Worm (Caenorhabditis elegans) whole organism, L1 larva: ENCODE measurements around the gene arv-1.
A peak's percentile ranks its signal among the peaks of the same experiment; 100 is the strongest.

Source experiments
- C34B4.2 ChIP-seq: sonication (generic microtip); optimal IDR thresholded peaks from 2 replicates; lab custom pipeline; 2017; ENCODE audit warnings: mild to moderate bottlenecking, missing genetic modification characterization, missing compliant biosample characterization
- aly-2 ChIP-seq: fragments of 150-350 bp; optimal IDR thresholded peaks from 2 replicates; lab custom pipeline; 2014; ENCODE audit warnings: missing biosample characterization, missing genetic modification characterization
- ama-1 ChIP-seq: fragments of 150-350 bp; optimal IDR thresholded peaks from 2 replicates; lab custom pipeline; 2014
- blmp-1 ChIP-seq: fragments of 150-350 bp; optimal IDR thresholded peaks from 2 replicates; lab custom pipeline; 2014; ENCODE audit warnings: missing biosample characterization, missing genetic modification characterization
- ceh-63 ChIP-seq: fragments of 200-800 bp; sonication (Bioruptor generic); optimal IDR thresholded peaks from 2 replicates; lab custom pipeline; 2018; ENCODE audit warnings: mild to moderate bottlenecking, missing genetic modification characterization, missing compliant biosample characterization
- ceh-88 ChIP-seq: fragments of 200-800 bp; sonication (Bioruptor generic); IDR thresholded peaks from 2 replicates; pipeline ENCODE4 v1.3.6; 2022; ENCODE audit warnings: missing genetic modification characterization, missing compliant biosample characterization
- ceh-90 ChIP-seq: sonication (generic microtip); optimal IDR thresholded peaks from 2 replicates; lab custom pipeline; 2016; ENCODE audit warnings: missing genetic modification characterization, missing compliant biosample characterization
- dsc-1 ChIP-seq: sonication (generic microtip); optimal IDR thresholded peaks from 2 replicates; lab custom pipeline; 2016; ENCODE audit warnings: mild to moderate bottlenecking, missing genetic modification characterization, missing compliant biosample characterization
- efl-1 ChIP-seq, 4 experiments: fragments of 150-350 bp; optimal IDR thresholded peaks in 3 of 4; peaks in 1 of 4; 1 replicate in 1 of 4; 2 replicates in 3 of 4; lab custom pipeline; 2014; ENCODE audit warnings: missing biosample characterization in 2 of 4, missing genetic modification characterization in 2 of 4, missing genetic modification reagents in 2 of 4
- elt-2 ChIP-seq: sonication (generic microtip); optimal IDR thresholded peaks from 2 replicates; lab custom pipeline; 2016; ENCODE audit warnings: missing genetic modification characterization, mild to moderate bottlenecking, inconsistent platforms, missing compliant biosample characterization, missing genetic modification reagents
- fkh-10 ChIP-seq: sonication (generic microtip); optimal IDR thresholded peaks from 2 replicates; lab custom pipeline; 2017; ENCODE audit warnings: missing biosample characterization, missing genetic modification reagents, missing genetic modification characterization
- fkh-8 ChIP-seq: sonication (generic microtip); optimal IDR thresholded peaks from 2 replicates; lab custom pipeline; 2016; ENCODE audit warnings: mild to moderate bottlenecking, missing genetic modification characterization, missing compliant biosample characterization
- fos-1 ChIP-seq: fragments of 150-350 bp; optimal IDR thresholded peaks from 2 replicates; lab custom pipeline; 2014; ENCODE audit warnings: missing biosample characterization, missing genetic modification characterization
- hlh-17 ChIP-seq: fragments of 200-800 bp; sonication (Bioruptor generic); optimal IDR thresholded peaks from 2 replicates; lab custom pipeline; 2018; ENCODE audit warnings: missing genetic modification characterization, mild to moderate bottlenecking, missing compliant biosample characterization, moderate library complexity, borderline replicate concordance
- hpl-2 ChIP-seq: fragments of 150-350 bp; optimal IDR thresholded peaks from 2 replicates; lab custom pipeline; 2014; ENCODE audit warnings: missing biosample characterization, missing genetic modification reagents, missing genetic modification characterization
- isw-1 ChIP-seq: fragments of 200-800 bp; sonication (Bioruptor generic); IDR thresholded peaks from 2 replicates; pipeline ENCODE4 v1.3.6; 2022; ENCODE audit warnings: missing genetic modification characterization, missing compliant biosample characterization
- lin-14 ChIP-seq: fragments of 200-800 bp; sonication (Bioruptor generic); optimal IDR thresholded peaks from 2 replicates; lab custom pipeline; 2018; ENCODE audit warnings: mild to moderate bottlenecking, missing genetic modification characterization, moderate library complexity, missing compliant biosample characterization
- lin-39 ChIP-seq: fragments of 150-350 bp; optimal IDR thresholded peaks from 2 replicates; lab custom pipeline; 2014; ENCODE audit warnings: missing biosample characterization, missing genetic modification reagents, missing genetic modification characterization
- lir-3 ChIP-seq: sonication (generic microtip); optimal IDR thresholded peaks from 2 replicates; lab custom pipeline; 2016; ENCODE audit warnings: mild to moderate bottlenecking, missing genetic modification characterization, moderate library complexity, missing compliant biosample characterization; ENCODE audit not compliant: poor library complexity
- lsy-2 ChIP-seq, 2 experiments: fragments of 150-350 bp; optimal IDR thresholded peaks; 2 replicates each; lab custom pipeline; 2014; ENCODE audit warnings: missing biosample characterization in 2 of 2, missing genetic modification characterization in 2 of 2
- mdl-1 ChIP-seq, 2 experiments: fragments of 150-350 bp; optimal IDR thresholded peaks; 2 replicates each; lab custom pipeline; 2014 to 2017; ENCODE audit warnings: missing biosample characterization in 2 of 2, missing genetic modification characterization in 2 of 2, inconsistent platforms in 1 of 2
- mef-2 ChIP-seq: fragments of 150-350 bp; optimal IDR thresholded peaks from 2 replicates; lab custom pipeline; 2014; ENCODE audit warnings: missing biosample characterization, missing genetic modification characterization
- nhr-11 ChIP-seq: fragments of 150-350 bp; optimal IDR thresholded peaks from 2 replicates; lab custom pipeline; 2014; ENCODE audit warnings: missing biosample characterization, missing genetic modification characterization
- nhr-20 ChIP-seq: sonication (generic microtip); optimal IDR thresholded peaks from 2 replicates; lab custom pipeline; 2016; ENCODE audit warnings: mild to moderate bottlenecking, missing genetic modification characterization, missing compliant biosample characterization
- nhr-71 ChIP-seq: sonication (generic microtip); optimal IDR thresholded peaks from 2 replicates; lab custom pipeline; 2016; ENCODE audit warnings: mild to moderate bottlenecking, missing genetic modification characterization, moderate library complexity, missing compliant biosample characterization
- nhr-76 ChIP-seq: sonication (generic microtip); optimal IDR thresholded peaks from 2 replicates; lab custom pipeline; 2017; ENCODE audit warnings: missing biosample characterization, missing genetic modification characterization
- nhr-85 ChIP-seq: sonication (generic microtip); peaks from one replicate; lab custom pipeline; 2016; ENCODE audit warnings: missing genetic modification characterization, inconsistent platforms, missing compliant biosample characterization
- pag-3 ChIP-seq: sonication (generic microtip); optimal IDR thresholded peaks from 2 replicates; lab custom pipeline; 2017; ENCODE audit warnings: missing genetic modification characterization, mild to moderate bottlenecking, missing compliant biosample characterization, antibody characterized with exemption, borderline replicate concordance; ENCODE audit not compliant: insufficient read depth
- snu-23 ChIP-seq: sonication (generic microtip); optimal IDR thresholded peaks from 2 replicates; lab custom pipeline; 2016; ENCODE audit warnings: missing genetic modification characterization, missing compliant biosample characterization
- swsn-7 ChIP-seq: sonication (generic microtip); optimal IDR thresholded peaks from 2 replicates; lab custom pipeline; 2016; ENCODE audit warnings: missing genetic modification characterization, missing compliant biosample characterization
- unc-30 ChIP-seq: sonication (generic microtip); optimal IDR thresholded peaks from 2 replicates; lab custom pipeline; 2017; ENCODE audit warnings: missing biosample characterization, missing genetic modification characterization
- unc-62 ChIP-seq: fragments of 150-350 bp; optimal IDR thresholded peaks from 2 replicates; lab custom pipeline; 2014; ENCODE audit warnings: missing biosample characterization, missing genetic modification reagents, missing genetic modification characterization
- unc-86 ChIP-seq: sonication (generic microtip); optimal IDR thresholded peaks from 2 replicates; lab custom pipeline; 2016; ENCODE audit warnings: missing genetic modification characterization, missing compliant biosample characterization
- unc-98 ChIP-seq: fragments of 200-800 bp; sonication (Bioruptor generic); IDR thresholded peaks from 2 replicates; pipeline ENCODE4 v1.3.6; 2022; ENCODE audit warnings: missing genetic modification characterization, missing compliant biosample characterization
- xbp-1 ChIP-seq: sonication (generic microtip); optimal IDR thresholded peaks from 2 replicates; lab custom pipeline; 2016; ENCODE audit warnings: missing genetic modification characterization, missing compliant biosample characterization
- ztf-11 ChIP-seq, 2 experiments: sonication (generic microtip); optimal IDR thresholded peaks; 2 replicates each; lab custom pipeline; 2016 to 2017; ENCODE audit warnings: missing genetic modification characterization in 2 of 2, missing biosample characterization in 1 of 2, missing compliant biosample characterization in 1 of 2
- ztf-4 ChIP-seq: fragments of 150-350 bp; optimal IDR thresholded peaks from 2 replicates; lab custom pipeline; 2014; ENCODE audit warnings: missing biosample characterization, missing genetic modification characterization

Gene arv-1

DNA sequence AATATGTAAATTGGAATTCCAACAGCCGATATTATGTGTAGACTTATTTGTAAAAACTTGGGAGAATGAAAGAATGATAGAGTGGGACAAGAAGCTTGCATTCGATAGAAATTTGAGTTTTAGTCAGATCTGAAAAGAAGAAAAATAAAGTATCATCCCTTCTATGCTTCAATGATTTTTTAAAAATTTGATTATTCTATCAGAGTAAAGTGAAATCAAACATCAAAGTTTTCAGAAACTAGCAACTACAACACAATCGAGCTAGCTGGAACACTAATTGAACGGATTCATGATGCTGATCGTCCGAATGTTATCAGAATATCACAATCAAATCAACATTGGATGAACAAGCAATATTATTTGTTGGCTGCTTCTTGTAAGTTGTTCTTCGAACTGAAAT lies 26.4 kb upstream of the arv-1 start, which contains the start of gene srh-135:
Gene srh-135, minus strand, starts transcription at position 101 of the 400 bp plus-strand sequence.
- TF ChIP-seq blmp-1 (tag; lab: Kevin White, UChicago) (no peak), ztf-4 (tag; lab: Kevin White, UChicago) (no peak), ceh-63 (GFP tag; lab: Kevin White, UChicago) (no peak), unc-86 (tag; lab: Kevin White, UChicago) (no peak), swsn-7 (tag; lab: Kevin White, UChicago) (no peak), lir-3 (tag; lab: Kevin White, UChicago) (no peak), fos-1 (tag; lab: Kevin White, UChicago) (no peak), unc-98 (GFP tag; lab: Robert Waterston, UW) (no peak), unc-62 (GFP tag; lab: Kevin White, UChicago) (no peak), ceh-88 (GFP tag; lab: Robert Waterston, UW) (no peak)

DNA sequence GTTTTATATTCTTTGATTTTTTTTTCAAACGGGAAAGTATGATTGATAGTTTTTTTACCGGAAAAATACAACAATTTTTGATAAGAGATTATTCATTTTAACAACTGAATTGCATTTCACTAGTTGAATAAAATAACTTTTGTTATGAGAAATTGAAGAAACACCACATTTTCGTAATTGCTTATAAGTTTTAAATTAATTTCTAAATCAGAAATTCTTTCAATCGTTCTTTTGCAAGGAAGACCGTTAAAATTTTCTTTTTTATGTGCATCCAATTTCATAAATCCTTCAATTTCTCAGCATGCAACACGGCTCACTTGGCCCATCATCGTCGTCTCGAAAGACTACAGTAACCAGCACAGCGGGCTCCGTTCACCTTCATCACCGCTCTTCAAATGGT lies 22.0 kb upstream of the arv-1 start, which contains the start of gene plc-3:
Gene plc-3, plus strand, starts transcription at position 301 of the 400 bp plus-strand sequence.
- TF ChIP-seq lir-3 (tag; lab: Kevin White, UChicago) (no peak), blmp-1 (tag; lab: Kevin White, UChicago) (no peak), efl-1 (optimal IDR thresholded peaks at IDR 0.05; lab: Kevin White, UChicago) (no peak), efl-1 (GFP tag; optimal IDR thresholded peaks at IDR 0.05 in 1 of 2; lab: Kevin White, UChicago) (peak in 1 of 2 experiments; percentile 38), ama-1 (lab: Kevin White, UChicago) (no peak), ceh-90 (tag; lab: Kevin White, UChicago) (no peak), C34B4.2 (tag; lab: Kevin White, UChicago) (no peak), ceh-63 (GFP tag; lab: Kevin White, UChicago) (no peak), lin-39 (no peak)

DNA sequence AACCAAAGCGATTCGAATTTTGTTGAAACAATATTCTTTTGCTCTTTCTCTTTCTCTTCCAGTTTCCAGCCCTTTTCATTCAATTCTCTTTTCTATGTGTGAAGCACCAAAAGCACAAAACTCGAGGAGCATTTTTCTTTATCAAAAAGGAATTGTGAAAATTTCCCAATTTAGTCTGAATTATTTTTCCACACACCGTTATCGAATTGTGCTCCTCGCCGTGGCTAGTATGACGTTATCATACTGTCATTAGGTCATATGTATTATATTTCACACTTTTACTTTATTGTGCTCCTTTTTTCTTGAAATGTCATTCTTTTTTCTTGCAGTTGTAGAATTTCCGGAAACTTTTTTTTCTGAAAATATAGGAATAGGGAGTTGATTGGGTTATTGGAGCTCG lies 21.0 kb upstream of the arv-1 start:
- peak; percentile 68 for TF ChIP-seq elt-2
- no peak for TF ChIP-seq aly-2 (tag; lab: Kevin White, UChicago)

DNA sequence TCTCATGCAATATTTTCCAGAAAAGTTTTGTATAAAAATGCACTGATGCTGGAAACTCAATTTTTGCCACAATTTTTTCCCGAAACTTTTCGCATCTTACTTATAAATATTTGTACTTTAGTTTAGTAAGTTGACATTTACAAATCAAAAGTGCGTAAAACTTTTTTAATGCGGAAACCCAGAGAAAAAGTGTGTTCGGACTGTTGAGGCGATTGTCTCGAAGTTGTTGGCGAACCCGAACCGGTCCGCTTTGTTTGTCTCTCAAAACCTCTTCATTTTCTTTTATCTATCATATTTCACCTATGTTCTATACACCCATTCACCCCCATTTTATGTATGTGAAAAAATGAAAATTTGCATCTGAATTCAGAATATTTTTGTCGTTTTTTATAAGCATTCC lies 20.0 kb upstream of the arv-1 start:
- TF ChIP-seq blmp-1 (tag; lab: Kevin White, UChicago) (peak; percentile 26), mdl-1 (tag; optimal IDR thresholded peaks at IDR 0.05; lab: Kevin White, UChicago) (no peak), lin-14 (peak; percentile 66), hpl-2 (GFP tag; lab: Kevin White, UChicago) (no peak), hlh-17 (GFP tag; lab: Kevin White, UChicago) (no peak)

DNA sequence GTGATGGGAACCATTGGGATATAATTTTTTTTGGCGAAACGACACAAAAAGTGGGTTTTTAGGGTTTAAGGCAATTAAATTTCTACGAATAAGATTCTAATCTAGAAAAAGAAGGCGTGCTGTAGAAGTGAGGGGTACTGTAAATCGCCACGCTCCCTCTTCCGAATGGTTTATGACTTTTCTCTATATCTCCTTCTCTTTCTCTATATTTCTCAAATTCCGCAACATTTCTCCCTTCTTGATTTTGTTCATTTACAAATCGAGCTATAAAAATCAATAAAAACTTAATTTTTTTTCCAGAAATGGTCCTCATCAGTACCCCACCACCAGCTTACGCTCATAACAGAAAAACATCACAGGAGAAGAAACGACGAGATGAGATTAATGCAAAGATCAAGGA lies 17.5 kb upstream of the arv-1 start, which contains the start of gene ref-1:
Gene ref-1, plus strand, starts transcription at position 301 of the 400 bp plus-strand sequence.
- TF ChIP-seq mdl-1 (tag; optimal IDR thresholded peaks at IDR 0.05; lab: Kevin White, UChicago) (no peak), efl-1 (optimal IDR thresholded peaks at IDR 0.05; lab: Kevin White, UChicago) (no peak), efl-1 (GFP tag; optimal IDR thresholded peaks at IDR 0.05 in 1 of 2; lab: Kevin White, UChicago) (peak in 1 of 2 experiments; percentile 54), dsc-1 (tag; lab: Kevin White, UChicago) (no peak), nhr-85 (no peak), nhr-76 (tag; lab: Kevin White, UChicago) (no peak), fkh-8 (tag; lab: Kevin White, UChicago) (no peak), xbp-1 (tag; lab: Kevin White, UChicago) (no peak), aly-2 (tag; lab: Kevin White, UChicago) (no peak)

- TF ChIP-seq dsc-1 (tag; lab: Kevin White, UChicago): peak; percentile 37
- TF ChIP-seq fkh-10: no peak
Observed at ce11 chrII:10206425-10206824, 5.8 kb upstream of the arv-1 start, which contains the start of gene T01E8.1. Gene T01E8.1 (plus strand): TSS chrII:10206725.

- TF ChIP-seq snu-23 (GFP tag; lab: Kevin White, UChicago) (peak; percentile 43), fkh-8 (tag; lab: Kevin White, UChicago) (no peak), mdl-1 (tag; optimal IDR thresholded peaks at IDR 0.05; lab: Kevin White, UChicago) (peak in 1 of 2 experiments; percentile 24), ztf-11 (tag; optimal IDR thresholded peaks at IDR 0.05; lab: Kevin White, UChicago) (no peak), efl-1 (optimal IDR thresholded peaks at IDR 0.05; lab: Kevin White, UChicago) (no peak), efl-1 (GFP tag; optimal IDR thresholded peaks at IDR 0.05 in 1 of 2; lab: Kevin White, UChicago) (peak in 1 of 2 experiments; percentile 47), nhr-11 (tag; lab: Kevin White, UChicago) (peak; percentile 42), isw-1 (GFP tag; lab: Robert Waterston, UW) (no peak), pag-3 (tag; lab: Kevin White, UChicago) (no peak), nhr-20 (tag; lab: Kevin White, UChicago) (no peak), nhr-71 (tag; lab: Kevin White, UChicago) (peak; percentile 51), unc-30 (tag; lab: Kevin White, UChicago) (no peak), mef-2 (tag; lab: Kevin White, UChicago) (no peak), ceh-90 (tag; lab: Kevin White, UChicago) (no peak), aly-2 (tag; lab: Kevin White, UChicago) (no peak), xbp-1 (tag; lab: Kevin White, UChicago) (no peak), lsy-2 (tag; optimal IDR thresholded peaks at IDR 0.05; lab: Kevin White, UChicago) (peak in 1 of 2 experiments; percentile 23)
Observed at ce11 chrII:10204428-10205049, 3.9 kb upstream of the arv-1 start.
